Worm (Caenorhabditis elegans): ENCODE results near the gene F07G6.12.
"Not testable (repeated sequence)": the region's sequence is repeated elsewhere in the genome, so short reads cannot be mapped to it uniquely, and the experiment has no call there.

Gene F07G6.12

DNA sequence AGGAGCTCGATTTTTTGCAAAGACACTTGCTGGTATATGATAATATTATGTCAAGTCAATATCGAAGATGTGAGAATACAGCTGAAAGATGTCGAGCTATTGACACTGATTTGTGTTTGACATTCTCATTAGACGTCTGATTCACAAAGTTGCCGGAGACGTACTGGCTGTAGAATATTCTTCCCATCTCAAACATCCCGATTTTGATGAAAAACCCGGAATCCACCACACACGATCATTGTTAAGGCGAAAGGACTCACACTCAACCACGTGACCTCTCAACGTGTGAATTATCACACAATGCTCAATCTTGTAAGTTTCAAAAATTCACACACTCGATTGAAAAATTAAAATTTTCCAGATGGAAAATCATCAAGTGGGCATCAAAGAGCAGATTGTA lies at the start of gene F07G6.12:
F07G6.12 (plus strand) TSS at position 301 of the 400 bp plus-strand sequence.
- no peak for TF ChIP-seq lin-39 (tag; optimal IDR thresholded peaks at IDR 0.05)

DNA sequence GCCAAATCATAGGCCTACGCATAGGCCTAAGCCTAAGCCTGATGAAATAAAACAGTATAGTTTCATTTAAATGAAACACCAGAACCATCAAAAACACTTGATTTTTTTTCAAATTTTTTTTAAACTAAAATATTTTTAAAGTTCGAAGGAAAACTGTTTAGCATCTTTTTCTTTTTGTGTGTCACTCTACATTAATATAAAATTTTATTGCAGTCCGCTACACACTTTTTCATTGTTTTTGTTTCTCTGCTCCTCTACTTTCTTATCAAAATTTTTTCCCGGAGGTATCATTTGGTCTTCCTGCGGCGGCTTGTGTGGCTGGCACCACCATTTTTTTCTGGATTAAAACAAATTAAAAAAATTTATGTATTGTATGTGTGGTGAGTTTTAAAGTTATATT lies 49.0 kb upstream of the F07G6.12 start, which contains the start of gene C36C9.11:
C36C9.11 (plus strand) TSS at position 301 of the 400 bp plus-strand sequence.
- TF ChIP-seq zag-1 (tag; optimal IDR thresholded peaks at IDR 0.05); ama-1 (optimal IDR thresholded peaks at IDR 0.05); egl-5 (tag; optimal IDR thresholded peaks at IDR 0.05): not testable (repeated sequence)

DNA sequence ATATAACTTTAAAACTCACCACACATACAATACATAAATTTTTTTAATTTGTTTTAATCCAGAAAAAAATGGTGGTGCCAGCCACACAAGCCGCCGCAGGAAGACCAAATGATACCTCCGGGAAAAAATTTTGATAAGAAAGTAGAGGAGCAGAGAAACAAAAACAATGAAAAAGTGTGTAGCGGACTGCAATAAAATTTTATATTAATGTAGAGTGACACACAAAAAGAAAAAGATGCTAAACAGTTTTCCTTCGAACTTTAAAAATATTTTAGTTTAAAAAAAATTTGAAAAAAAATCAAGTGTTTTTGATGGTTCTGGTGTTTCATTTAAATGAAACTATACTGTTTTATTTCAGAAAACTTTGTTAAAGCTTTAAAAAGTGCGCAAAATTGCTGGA lies 46.0 kb upstream of the F07G6.12 start, which contains the start of gene C36C9.12:
C36C9.12 (minus strand) TSS at position 101 of the 400 bp plus-strand sequence.
- TF ChIP-seq unc-39, ceh-9, jun-1 (tag; optimal IDR thresholded peaks at IDR 0.05): not testable (repeated sequence)

DNA sequence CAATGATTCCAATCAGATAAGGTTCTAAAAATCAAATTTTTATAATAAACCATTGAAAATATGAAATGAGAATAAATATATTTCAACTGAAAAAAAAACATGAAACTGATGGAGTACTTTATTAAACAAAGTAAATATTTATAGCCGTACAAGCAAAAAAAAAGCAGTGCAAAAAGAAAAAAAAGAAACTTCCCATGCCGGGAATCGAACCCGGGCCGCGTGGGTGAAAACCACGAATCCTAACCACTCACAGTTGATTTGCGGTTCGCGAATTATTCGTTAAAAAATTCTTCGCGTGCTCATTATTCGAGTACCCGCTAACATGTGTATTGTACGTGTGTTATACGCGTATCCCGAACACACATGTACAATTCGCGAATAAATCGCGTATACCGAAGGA lies 45.1 kb upstream of the F07G6.12 start, which contains the start of gene C36C9.6:
C36C9.6 (minus strand) TSS at position 101 of the 400 bp plus-strand sequence.
- TF ChIP-seq egl-5, nhr-12, nhr-28 (tag; optimal IDR thresholded peaks at IDR 0.05): not testable (repeated sequence)

DNA sequence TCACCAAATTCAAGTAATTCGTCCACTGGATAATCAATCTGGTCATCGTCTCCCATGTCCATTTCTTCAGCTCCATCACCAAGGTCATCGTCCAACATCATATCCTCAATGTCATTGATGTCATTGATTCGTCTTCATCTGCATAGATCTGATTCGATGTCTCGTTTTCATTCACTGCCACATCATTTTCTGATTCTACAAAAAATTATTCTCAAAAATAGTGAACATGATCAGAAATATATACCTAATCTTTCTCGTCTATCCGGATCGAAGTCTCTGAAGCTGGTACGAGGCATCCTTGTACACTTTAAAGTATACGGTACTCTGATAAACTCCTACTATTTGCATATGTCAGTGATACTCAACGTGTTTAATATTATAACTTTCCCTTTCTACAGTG lies 39.2 kb upstream of the F07G6.12 start, which contains the start of gene C36C9.4:
C36C9.4 (minus strand) TSS at position 101 of the 400 bp plus-strand sequence.
- TF ChIP-seq skn-1, mdl-1, elt-1 (tag; optimal IDR thresholded peaks at IDR 0.05): not testable (repeated sequence)

DNA sequence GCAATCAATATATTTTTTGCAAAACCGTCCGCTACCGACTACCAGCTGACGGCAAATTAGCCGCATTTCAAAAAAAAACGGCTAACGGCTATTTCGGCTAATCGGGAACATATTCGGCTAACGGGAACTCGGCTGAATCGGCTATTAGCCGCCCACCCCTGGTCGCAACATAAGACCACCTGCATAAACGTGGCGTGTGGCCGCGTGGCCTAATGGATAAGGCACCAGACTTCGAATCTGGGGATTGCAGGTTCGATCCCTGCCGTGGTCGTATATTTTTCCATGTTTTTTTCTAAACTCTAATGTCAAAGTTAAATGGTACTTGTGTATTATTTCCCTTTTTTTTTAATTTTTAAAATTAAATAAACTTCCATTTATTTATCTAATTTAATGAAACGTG lies 37.6 kb upstream of the F07G6.12 start:
- TF ChIP-seq elt-2 (tag; optimal IDR thresholded peaks at IDR 0.05) (no peak), jun-1 (tag; optimal IDR thresholded peaks at IDR 0.05) (no peak), ceh-9 (tag; optimal IDR thresholded peaks at IDR 0.05) (no peak), pha-4 (tag; optimal IDR thresholded peaks at IDR 0.05) (no peak), unc-39 (tag; optimal IDR thresholded peaks at IDR 0.05) (no peak), daf-12 (tag; optimal IDR thresholded peaks at IDR 0.05) (no peak), nhr-43 (tag; optimal IDR thresholded peaks at IDR 0.05; ENCODE audit: poor library complexity, severe bottlenecking) (no peak), ceh-16 (tag; optimal IDR thresholded peaks at IDR 0.05) (no peak), nhr-237 (tag; optimal IDR thresholded peaks at IDR 0.05) (no peak)

DNA sequence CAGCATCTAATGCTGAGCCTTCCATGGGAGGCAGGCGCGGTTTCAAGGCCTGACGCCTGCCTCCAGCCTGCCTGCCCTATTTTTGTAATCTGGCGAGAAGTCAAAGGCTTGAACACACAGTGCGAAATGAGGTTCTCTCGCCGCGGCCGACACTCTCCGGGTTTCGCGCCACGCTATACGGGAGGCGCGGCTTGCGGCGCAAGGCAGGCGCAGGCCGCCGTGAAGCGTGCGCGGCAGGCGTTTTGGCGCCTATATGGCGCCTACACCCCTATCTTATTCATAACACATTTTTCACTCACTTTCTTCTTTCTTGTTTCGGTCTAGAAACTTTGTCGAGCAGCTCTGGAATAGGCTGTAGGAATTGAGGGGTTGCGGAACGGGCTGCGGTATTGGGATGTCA lies 33.0 kb upstream of the F07G6.12 start:
- TF ChIP-seq nhr-67 (tag; optimal IDR thresholded peaks at IDR 0.05) (no peak), lsy-12 (tag; optimal IDR thresholded peaks at IDR 0.05) (no peak), ceh-16 (tag; optimal IDR thresholded peaks at IDR 0.05) (no peak), nhr-12 (tag; optimal IDR thresholded peaks at IDR 0.05) (no peak), eor-1 (tag; optimal IDR thresholded peaks at IDR 0.05) (no peak), nfya-1 (tag; optimal IDR thresholded peaks at IDR 0.05; ENCODE audit: insufficient read depth) (no peak), pqm-1 (tag; optimal IDR thresholded peaks at IDR 0.05) (no peak), daf-12 (tag; optimal IDR thresholded peaks at IDR 0.05) (no peak), egl-27 (tag; optimal IDR thresholded peaks at IDR 0.05) (no peak), lin-39 (tag; optimal IDR thresholded peaks at IDR 0.05) (no peak), unc-62 (GFP tag; optimal IDR thresholded peaks at IDR 0.05) (no peak), ama-1 (optimal IDR thresholded peaks at IDR 0.05) (no peak), fkh-10 (GFP tag; optimal IDR thresholded peaks at IDR 0.05) (no peak), zag-1 (tag; optimal IDR thresholded peaks at IDR 0.05) (no peak), nhr-237 (tag; optimal IDR thresholded peaks at IDR 0.05) (no peak), nhr-76 (tag; optimal IDR thresholded peaks at IDR 0.05) (no peak), lin-15B (tag; optimal IDR thresholded peaks at IDR 0.05) (no peak), nhr-77 (tag; optimal IDR thresholded peaks at IDR 0.05) (no peak)

Measured in whole organism, L3 larva.